Worm (Caenorhabditis elegans) whole organism, L1 larva: ENCODE data around the gene rev-1.

Experiments
- Y116A8C.19 ChIP-seq: sonication (generic microtip); optimal IDR thresholded peaks from 2 replicates; lab custom pipeline; 2016; ENCODE audit warnings: missing compliant biosample characterization, missing genetic modification characterization, borderline replicate concordance
- ama-1 ChIP-seq: fragments of 150-350 bp; optimal IDR thresholded peaks from 2 replicates; lab custom pipeline; 2014
- ceh-63 ChIP-seq: fragments of 200-800 bp; sonication (Bioruptor generic); optimal IDR thresholded peaks from 2 replicates; lab custom pipeline; 2018; ENCODE audit warnings: mild to moderate bottlenecking, missing genetic modification characterization, missing compliant biosample characterization
- ceh-8 ChIP-seq: fragments of 200-800 bp; sonication (Bioruptor generic); optimal IDR thresholded peaks from 2 replicates; lab custom pipeline; 2018; ENCODE audit warnings: mild to moderate bottlenecking, missing genetic modification characterization, moderate library complexity, missing compliant biosample characterization
- jun-1 ChIP-seq: fragments of 150-350 bp; optimal IDR thresholded peaks from 2 replicates; lab custom pipeline; 2014; ENCODE audit warnings: missing biosample characterization, missing genetic modification reagents, missing genetic modification characterization
- lsy-2 ChIP-seq, 2 experiments: fragments of 150-350 bp; optimal IDR thresholded peaks; 2 replicates each; lab custom pipeline; 2014; ENCODE audit warnings: missing biosample characterization in 2 of 2, missing genetic modification characterization in 2 of 2
- mep-1 ChIP-seq: fragments of 150-350 bp; optimal IDR thresholded peaks from 2 replicates; lab custom pipeline; 2014; ENCODE audit warnings: missing biosample characterization, missing genetic modification characterization
- nhr-11 ChIP-seq: fragments of 150-350 bp; optimal IDR thresholded peaks from 2 replicates; lab custom pipeline; 2014; ENCODE audit warnings: missing biosample characterization, missing genetic modification characterization
- pqm-1 ChIP-seq: sonication (generic microtip); optimal IDR thresholded peaks from 3 replicates; lab custom pipeline; 2017; ENCODE audit warnings: missing biosample characterization, missing genetic modification characterization
- tbx-2 ChIP-seq: sonication (generic microtip); optimal IDR thresholded peaks from 2 replicates; lab custom pipeline; 2016; ENCODE audit warnings: missing genetic modification characterization, missing compliant biosample characterization
- unc-62 ChIP-seq: fragments of 150-350 bp; optimal IDR thresholded peaks from 2 replicates; lab custom pipeline; 2014; ENCODE audit warnings: missing biosample characterization, missing genetic modification reagents, missing genetic modification characterization
- zip-4 ChIP-seq: fragments of 200-800 bp; sonication (Bioruptor generic); optimal IDR thresholded peaks from 2 replicates; lab custom pipeline; 2018; ENCODE audit warnings: mild to moderate bottlenecking, missing genetic modification characterization, moderate library complexity, missing compliant biosample characterization
- ztf-11 ChIP-seq, 2 experiments: sonication (generic microtip); optimal IDR thresholded peaks; 2 replicates each; lab custom pipeline; 2016 to 2017; ENCODE audit warnings: missing genetic modification characterization in 2 of 2, missing biosample characterization in 1 of 2, missing compliant biosample characterization in 1 of 2
- ztf-4 ChIP-seq: fragments of 150-350 bp; optimal IDR thresholded peaks from 2 replicates; lab custom pipeline; 2014; ENCODE audit warnings: missing biosample characterization, missing genetic modification characterization

DNA sequence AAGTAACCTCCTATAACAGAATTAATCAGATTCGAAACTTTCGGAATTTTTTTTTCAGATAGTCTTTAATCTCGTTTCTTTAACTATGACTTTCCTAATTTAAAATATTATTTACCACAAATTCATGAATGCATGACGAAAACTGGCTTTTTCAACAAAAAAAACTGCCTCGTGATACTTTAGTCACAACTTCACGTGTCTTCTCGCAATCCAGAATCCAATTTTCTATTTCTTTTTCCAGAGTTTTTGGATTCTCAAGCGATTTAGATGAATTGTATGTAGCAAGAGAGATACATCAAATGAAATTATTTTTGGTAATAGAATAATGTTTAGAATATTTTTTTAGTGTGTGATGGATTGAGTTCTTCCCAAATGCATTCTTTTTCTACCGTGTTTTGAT is 19.8 kb downstream of the rev-1 start:
- TF ChIP-seq unc-62 (GFP tag; lab: Kevin White, UChicago) (no peak), ztf-4 (tag; lab: Kevin White, UChicago) (no peak), ama-1 (lab: Kevin White, UChicago) (no peak), ceh-63 (GFP tag; lab: Kevin White, UChicago) (peak; percentile 44), nhr-11 (no peak), lsy-2 (tag; optimal IDR thresholded peaks at IDR 0.05; lab: Kevin White, UChicago) (no peak), mep-1 (tag; lab: Kevin White, UChicago) (no peak), pqm-1 (tag; lab: Kevin White, UChicago) (no peak), zip-4 (no peak), jun-1 (tag; lab: Kevin White, UChicago) (no peak), tbx-2 (no peak), ceh-8 (GFP tag; lab: Kevin White, UChicago) (no peak), Y116A8C.19 (no peak), ztf-11 (tag; optimal IDR thresholded peaks at IDR 0.05; lab: Kevin White, UChicago) (no peak)
